Worm (Caenorhabditis elegans) whole organism, L4 larva: ENCODE results near the gene npr-25.

ENCODE experiments used
- D1046.2 ChIP-seq: fragments of 200-800 bp; sonication (Bioruptor generic); IDR thresholded peaks from 2 replicates; pipeline ENCODE4 v1.3.6; 2022; ENCODE audit warnings: missing genetic modification characterization, missing compliant biosample characterization
- F10B5.3 ChIP-seq: sonication (generic microtip); optimal IDR thresholded peaks from 2 replicates; lab custom pipeline; 2016; ENCODE audit warnings: mild to moderate bottlenecking, missing genetic modification characterization, missing compliant biosample characterization
- F26F4.8 ChIP-seq: fragments of 200-800 bp; sonication (Bioruptor generic); conservative IDR thresholded peaks from 2 replicates; pipeline ENCODE4 v1.3.6; 2022; ENCODE audit warnings: missing genetic modification characterization, missing compliant biosample characterization
- F37D6.2 ChIP-seq: sonication (generic microtip); optimal IDR thresholded peaks from 2 replicates; lab custom pipeline; 2016; ENCODE audit warnings: mild to moderate bottlenecking, missing genetic modification characterization, missing compliant biosample characterization
- F49E8.2 ChIP-seq: sonication (generic microtip); optimal IDR thresholded peaks from 2 replicates; lab custom pipeline; 2016; ENCODE audit warnings: missing compliant biosample characterization, mild to moderate bottlenecking, missing genetic modification characterization, borderline replicate concordance
- R02D3.7 ChIP-seq: fragments of 150-350 bp; sonication (generic microtip); optimal IDR thresholded peaks from 3 replicates; lab custom pipeline; 2014; ENCODE audit warnings: missing biosample characterization, missing genetic modification characterization
- Y5F2A.4 ChIP-seq: fragments of 200-800 bp; sonication (Bioruptor generic); optimal IDR thresholded peaks from 2 replicates; lab custom pipeline; 2018; ENCODE audit warnings: mild to moderate bottlenecking, missing genetic modification characterization, missing compliant biosample characterization
- ZK546.5 ChIP-seq, 2 experiments: sonication (generic microtip); optimal IDR thresholded peaks; 2 replicates each; lab custom pipeline; 2017; ENCODE audit warnings: missing biosample characterization in 2 of 2, missing genetic modification characterization in 2 of 2
- aly-2 ChIP-seq: sonication (generic microtip); optimal IDR thresholded peaks from 2 replicates; lab custom pipeline; 2018; ENCODE audit warnings: missing biosample characterization, missing genetic modification characterization
- arid-1 ChIP-seq: fragments of 200-800 bp; sonication (Bioruptor generic); conservative IDR thresholded peaks from 2 replicates; pipeline ENCODE4 v1.3.6; 2022; ENCODE audit warnings: missing genetic modification reagents, missing genetic modification characterization, missing compliant biosample characterization
- ceh-32 ChIP-seq: sonication (generic microtip); optimal IDR thresholded peaks from 2 replicates; lab custom pipeline; 2016; ENCODE audit warnings: mild to moderate bottlenecking, missing genetic modification characterization, missing compliant biosample characterization; ENCODE audit not compliant: poor library complexity
- ceh-44 ChIP-seq: fragments of 200-800 bp; sonication (Bioruptor generic); IDR thresholded peaks from 2 replicates; pipeline ENCODE4 v1.3.6; 2022; ENCODE audit warnings: missing genetic modification reagents, missing genetic modification characterization, missing compliant biosample characterization
- ceh-62 ChIP-seq: sonication (generic microtip); optimal IDR thresholded peaks from 2 replicates; lab custom pipeline; 2017; ENCODE audit warnings: missing biosample characterization, missing genetic modification characterization
- ces-1 ChIP-seq: fragments of 150-350 bp; sonication (generic microtip); optimal IDR thresholded peaks from 4 replicates; lab custom pipeline; 2014; ENCODE audit warnings: missing biosample characterization, missing genetic modification reagents, missing genetic modification characterization
- daf-12 ChIP-seq: fragments of 150-350 bp; optimal IDR thresholded peaks from 2 replicates; lab custom pipeline; 2014; ENCODE audit warnings: missing biosample characterization, missing genetic modification reagents, missing genetic modification characterization
- daf-19 ChIP-seq: fragments of 200-800 bp; sonication (Bioruptor generic); conservative IDR thresholded peaks from 2 replicates; pipeline ENCODE4 v1.3.6; 2022; ENCODE audit warnings: missing genetic modification characterization, missing compliant biosample characterization
- dmd-6 ChIP-seq: fragments of 200-800 bp; sonication (Bioruptor generic); IDR thresholded peaks from 2 replicates; pipeline ENCODE4 v1.3.6; 2022; ENCODE audit warnings: missing genetic modification reagents, missing genetic modification characterization, missing compliant biosample characterization
- duxl-1 ChIP-seq: sonication (generic microtip); optimal IDR thresholded peaks from 2 replicates; lab custom pipeline; 2016; ENCODE audit warnings: mild to moderate bottlenecking, missing genetic modification characterization, moderate library complexity, missing compliant biosample characterization; ENCODE audit not compliant: poor library complexity
- egl-27 ChIP-seq: sonication (generic microtip); optimal IDR thresholded peaks from 3 replicates; lab custom pipeline; 2017; ENCODE audit warnings: missing biosample characterization, missing genetic modification reagents, missing genetic modification characterization
- fkh-10 ChIP-seq: fragments of 150-350 bp; optimal IDR thresholded peaks from 2 replicates; lab custom pipeline; 2014; ENCODE audit warnings: missing biosample characterization, missing genetic modification reagents, missing genetic modification characterization
- fos-1 ChIP-seq: fragments of 150-350 bp; optimal IDR thresholded peaks from 2 replicates; lab custom pipeline; 2014; ENCODE audit warnings: missing biosample characterization, missing genetic modification characterization
- hif-1 ChIP-seq, 2 experiments: sonication (generic microtip); optimal IDR thresholded peaks; 2 replicates each; lab custom pipeline; 2016 to 2017; ENCODE audit warnings: missing compliant biosample characterization in 2 of 2, missing genetic modification characterization in 2 of 2, missing genetic modification reagents in 2 of 2, missing genotype in 2 of 2, mild to moderate bottlenecking in 1 of 2
- hlh-30 ChIP-seq: sonication (generic microtip); optimal IDR thresholded peaks from 2 replicates; lab custom pipeline; 2017; ENCODE audit warnings: antibody characterized with exemption, mild to moderate bottlenecking, missing genetic modification characterization, missing compliant biosample characterization; ENCODE audit not compliant: insufficient read depth
- lin-1 ChIP-seq: fragments of 200-800 bp; sonication (Bioruptor generic); IDR thresholded peaks from 2 replicates; pipeline ENCODE4 v1.3.6; 2022; ENCODE audit warnings: missing genetic modification reagents, missing genetic modification characterization, missing compliant biosample characterization
- lin-13 ChIP-seq: fragments of 150-350 bp; optimal IDR thresholded peaks from 2 replicates; lab custom pipeline; 2014; ENCODE audit warnings: missing biosample characterization, missing genetic modification reagents, missing genetic modification characterization
- madf-5 ChIP-seq, 2 experiments: fragments of 200-800 bp; sonication (Bioruptor generic); IDR thresholded peaks; 2 replicates each; pipeline ENCODE4 v1.3.6; 2022; ENCODE audit warnings: missing compliant biosample characterization in 2 of 2, missing genetic modification characterization in 2 of 2
- madf-9 ChIP-seq: fragments of 200-800 bp; sonication (Bioruptor generic); conservative IDR thresholded peaks from 2 replicates; pipeline ENCODE4 v1.3.6; 2022; ENCODE audit warnings: missing genetic modification reagents, missing genetic modification characterization, missing compliant biosample characterization
- mdl-1 ChIP-seq, 2 experiments: fragments of 150-350 bp in 1 of 2; sonication (generic microtip) in 1 of 2; optimal IDR thresholded peaks; 2 replicates each; lab custom pipeline; 2014 to 2017; ENCODE audit warnings: missing biosample characterization in 2 of 2, missing genetic modification characterization in 2 of 2
- mdt-29 ChIP-seq: fragments of 200-800 bp; sonication (Bioruptor generic); IDR thresholded peaks from 2 replicates; pipeline ENCODE4 v1.3.6; 2022; ENCODE audit warnings: missing genetic modification reagents, missing genetic modification characterization, missing compliant biosample characterization
- mep-1 ChIP-seq: fragments of 150-350 bp; sonication (generic microtip); optimal IDR thresholded peaks from 3 replicates; lab custom pipeline; 2014; ENCODE audit warnings: missing biosample characterization, missing genetic modification characterization
- mes-2 ChIP-seq: sonication (generic microtip); optimal IDR thresholded peaks from 2 replicates; lab custom pipeline; 2016; ENCODE audit warnings: missing genotype, mild to moderate bottlenecking, missing genetic modification characterization, missing compliant biosample characterization; ENCODE audit not compliant: poor library complexity, severe bottlenecking
- nhr-10 ChIP-seq: fragments of 150-350 bp; optimal IDR thresholded peaks from 2 replicates; lab custom pipeline; 2014; ENCODE audit warnings: missing biosample characterization, missing genetic modification characterization
- nhr-111 ChIP-seq: fragments of 200-800 bp; sonication (Bioruptor generic); optimal IDR thresholded peaks from 2 replicates; lab custom pipeline; 2018; ENCODE audit warnings: mild to moderate bottlenecking, missing genetic modification characterization, missing compliant biosample characterization
- nhr-237 ChIP-seq: sonication (generic microtip); optimal IDR thresholded peaks from 2 replicates; lab custom pipeline; 2017; ENCODE audit warnings: missing biosample characterization, missing genetic modification characterization
- nhr-41 ChIP-seq: fragments of 200-800 bp; sonication (Bioruptor generic); IDR thresholded peaks from 2 replicates; pipeline ENCODE4 v1.3.6; 2022; ENCODE audit warnings: missing genetic modification reagents, missing genetic modification characterization, missing compliant biosample characterization
- nhr-48 ChIP-seq: sonication (generic microtip); optimal IDR thresholded peaks from 2 replicates; lab custom pipeline; 2016; ENCODE audit warnings: mild to moderate bottlenecking, missing genetic modification characterization, missing compliant biosample characterization
- nhr-6 ChIP-seq: fragments of 150-350 bp; optimal IDR thresholded peaks from 2 replicates; lab custom pipeline; 2014; ENCODE audit warnings: missing biosample characterization, missing genetic modification characterization
- nhr-77 ChIP-seq: fragments of 150-350 bp; optimal IDR thresholded peaks from 2 replicates; lab custom pipeline; 2014; ENCODE audit warnings: missing biosample characterization, missing genetic modification characterization
- pha-4 ChIP-seq, 2 experiments: fragments of 150-350 bp in 1 of 2; fragments of 200-800 bp in 1 of 2; sonication (Bioruptor generic) in 1 of 2; IDR thresholded peaks in 1 of 2; optimal IDR thresholded peaks in 1 of 2; 2 replicates each; pipeline versions ENCODE4 v1.3.6 to Lab custom; 2014 to 2022; ENCODE audit warnings: missing genetic modification characterization in 2 of 2, missing genetic modification reagents in 2 of 2, missing biosample characterization in 1 of 2, missing compliant biosample characterization in 1 of 2
- saeg-2 ChIP-seq: fragments of 200-800 bp; sonication (Bioruptor generic); IDR thresholded peaks from 2 replicates; pipeline ENCODE4 v1.3.6; 2022; ENCODE audit warnings: missing genetic modification reagents, missing genetic modification characterization, missing compliant biosample characterization
- set-16 ChIP-seq: fragments of 200-800 bp; sonication (Bioruptor generic); IDR thresholded peaks from 2 replicates; pipeline ENCODE4 v1.3.6; 2022; ENCODE audit warnings: missing genetic modification reagents, missing genetic modification characterization, missing compliant biosample characterization
- snpc-4 ChIP-seq: fragments of 150-350 bp; optimal IDR thresholded peaks from 2 replicates; lab custom pipeline; 2014; ENCODE audit warnings: missing biosample characterization, missing genetic modification characterization
- spr-1 ChIP-seq: sonication (generic microtip); optimal IDR thresholded peaks from 2 replicates; lab custom pipeline; 2016; ENCODE audit warnings: mild to moderate bottlenecking, missing genetic modification characterization, missing compliant biosample characterization
- spr-3 ChIP-seq: fragments of 200-800 bp; sonication (Bioruptor generic); optimal IDR thresholded peaks from 2 replicates; lab custom pipeline; 2018; ENCODE audit warnings: mild to moderate bottlenecking, missing genetic modification characterization, missing compliant biosample characterization
- tra-1 ChIP-seq: fragments of 200-800 bp; sonication (Bioruptor generic); IDR thresholded peaks from 2 replicates; pipeline ENCODE4 v1.3.6; 2022; ENCODE audit warnings: missing genetic modification reagents, missing genetic modification characterization, missing compliant biosample characterization
- unc-39 ChIP-seq: sonication (generic microtip); optimal IDR thresholded peaks from 2 replicates; lab custom pipeline; 2017; ENCODE audit warnings: missing biosample characterization, missing genetic modification characterization
- vab-7 ChIP-seq: fragments of 200-800 bp; sonication (Bioruptor generic); IDR thresholded peaks from 2 replicates; pipeline ENCODE4 v1.3.6; 2022; ENCODE audit warnings: missing genetic modification reagents, missing genetic modification characterization, missing compliant biosample characterization
- zfp-3 ChIP-seq: fragments of 200-800 bp; sonication (Bioruptor generic); conservative IDR thresholded peaks from 2 replicates; pipeline ENCODE4 v1.3.6; 2022; ENCODE audit warnings: missing genetic modification reagents, missing genetic modification characterization, missing compliant biosample characterization
- zip-11 ChIP-seq: fragments of 200-800 bp; sonication (Bioruptor generic); IDR thresholded peaks from 2 replicates; pipeline ENCODE4 v1.3.6; 2022; ENCODE audit warnings: missing genetic modification characterization, missing compliant biosample characterization
- zip-2 ChIP-seq: fragments of 150-350 bp; optimal IDR thresholded peaks from 2 replicates; lab custom pipeline; 2014; ENCODE audit warnings: missing biosample characterization, missing genetic modification characterization
- ztf-7 ChIP-seq: fragments of 150-350 bp; optimal IDR thresholded peaks from 2 replicates; lab custom pipeline; 2014; ENCODE audit warnings: missing biosample characterization, missing genetic modification characterization

npr-25 gene

ce11 chrV:11311013-11311472 is 41.8 kb downstream of the npr-25 start, which contains the start of gene T03F7.7 (continued):
- peak; percentile 73; the same call in 1 of the 2 replicates for TF ChIP-seq tra-1 (GFP tag; lab: Robert Waterston, UW)
- no peak for TF ChIP-seq spr-3 (GFP tag; lab: Kevin White, UChicago)
- no peak for TF ChIP-seq unc-39
- TF ChIP-seq mdl-1 (tag; optimal IDR thresholded peaks at IDR 0.05; lab: Kevin White, UChicago) = peak in 1 of 2 experiments; percentile 35
- TF ChIP-seq fkh-10 (GFP tag; lab: Kevin White, UChicago) = no peak
- TF ChIP-seq nhr-111 = no peak
- no peak for TF ChIP-seq zip-11 (GFP tag; lab: Robert Waterston, UW)
- no peak for TF ChIP-seq ces-1
- peak; percentile 64 for TF ChIP-seq nhr-77 (tag; lab: Kevin White, UChicago)
- TF ChIP-seq vab-7 (GFP tag; lab: Robert Waterston, UW) = no peak
- TF ChIP-seq nhr-10 (tag; lab: Kevin White, UChicago) = no peak
- TF ChIP-seq nhr-48 (tag; lab: Kevin White, UChicago) = peak; percentile 45
- no peak for TF ChIP-seq Y5F2A.4 (GFP tag; lab: Kevin White, UChicago)
- TF ChIP-seq ceh-62 (tag; lab: Kevin White, UChicago) = no peak
- TF ChIP-seq D1046.2 = no peak
- no peak for TF ChIP-seq zip-2 (tag; lab: Kevin White, UChicago)
- TF ChIP-seq madf-9 = no peak
- no peak for TF ChIP-seq nhr-41 (GFP tag; lab: Robert Waterston, UW)
- TF ChIP-seq daf-12 (tag; lab: Kevin White, UChicago) = no peak
- peak; percentile 84 for TF ChIP-seq lin-1 (GFP tag; lab: Robert Waterston, UW)
- TF ChIP-seq F49E8.2 = no peak
- TF ChIP-seq F37D6.2 (tag; lab: Kevin White, UChicago) = no peak
- TF ChIP-seq hif-1 (tag; optimal IDR thresholded peaks at IDR 0.05; lab: Kevin White, UChicago) = no peak
- no peak for TF ChIP-seq set-16 (GFP tag; lab: Robert Waterston, UW)
- TF ChIP-seq ceh-44 = no peak
- no peak for TF ChIP-seq spr-1 (tag; lab: Kevin White, UChicago)
- TF ChIP-seq snpc-4 (tag; lab: Kevin White, UChicago) = no peak
- no peak for TF ChIP-seq ZK546.5 (tag; optimal IDR thresholded peaks at IDR 0.05; lab: Kevin White, UChicago)
- no peak for TF ChIP-seq nhr-237 (tag; lab: Kevin White, UChicago)
- TF ChIP-seq saeg-2 = no peak
- no peak for TF ChIP-seq duxl-1 (tag; lab: Kevin White, UChicago)
- TF ChIP-seq daf-19 = no peak
- TF ChIP-seq pha-4 (GFP tag; IDR thresholded peaks at IDR 0.05; lab: Robert Waterston, UW) = no peak
- TF ChIP-seq pha-4 (tag; optimal IDR thresholded peaks at IDR 0.05; lab: Kevin White, UChicago) = no peak
- no peak for TF ChIP-seq mep-1 (tag; lab: Kevin White, UChicago)
- TF ChIP-seq fos-1 (tag; lab: Kevin White, UChicago) = no peak
- TF ChIP-seq nhr-6 (tag; lab: Kevin White, UChicago) = no peak
- TF ChIP-seq F26F4.8 (GFP tag; lab: Robert Waterston, UW) = no peak
- no peak for TF ChIP-seq mdt-29 (GFP tag; lab: Robert Waterston, UW)
- no peak for TF ChIP-seq egl-27 (tag; lab: Kevin White, UChicago)
- no peak for TF ChIP-seq zfp-3 (GFP tag; lab: Robert Waterston, UW)
- no peak for TF ChIP-seq mes-2
- TF ChIP-seq lin-13 (GFP tag; lab: Kevin White, UChicago) = no peak
- peak; percentile 85 for TF ChIP-seq dmd-6 (GFP tag; lab: Robert Waterston, UW)
- TF ChIP-seq R02D3.7 (tag; lab: Kevin White, UChicago) = no peak
- TF ChIP-seq hlh-30 (tag; lab: Kevin White, UChicago) = no peak
- no peak for TF ChIP-seq aly-2 (tag; lab: Kevin White, UChicago)
- no peak for TF ChIP-seq ztf-7
- no peak for TF ChIP-seq ceh-32 (tag; lab: Kevin White, UChicago)
- TF ChIP-seq F10B5.3 = no peak
- no peak for TF ChIP-seq madf-5 (GFP tag; IDR thresholded peaks at IDR 0.05; lab: Robert Waterston, UW)
- no peak for TF ChIP-seq arid-1 (GFP tag; lab: Robert Waterston, UW)
